Worm (Caenorhabditis elegans) whole organism, late embryonic: ENCODE measurements around the gene sgn-1.

Experiments
- F13H6.1 ChIP-seq: sonication (generic microtip); optimal IDR thresholded peaks from 2 replicates; lab custom pipeline; 2016; ENCODE audit warnings: missing genetic modification characterization, missing compliant biosample characterization
- ama-1 ChIP-seq: fragments of 150-350 bp; optimal IDR thresholded peaks from 2 replicates; lab custom pipeline; 2014
- ceh-19 ChIP-seq: fragments of 200-800 bp; sonication (Bioruptor generic); optimal IDR thresholded peaks from 2 replicates; lab custom pipeline; 2018; ENCODE audit warnings: mild to moderate bottlenecking, missing genetic modification characterization, missing compliant biosample characterization
- ceh-24 ChIP-seq: sonication (generic microtip); optimal IDR thresholded peaks from 2 replicates; lab custom pipeline; 2016; ENCODE audit warnings: mild to moderate bottlenecking, missing genetic modification characterization, missing compliant biosample characterization
- dve-1 ChIP-seq: sonication (generic microtip); optimal IDR thresholded peaks from 2 replicates; lab custom pipeline; 2017; ENCODE audit warnings: antibody characterized with exemption, mild to moderate bottlenecking, missing genetic modification characterization, missing compliant biosample characterization
- ets-4 ChIP-seq: sonication (generic microtip); optimal IDR thresholded peaks from 2 replicates; lab custom pipeline; 2016; ENCODE audit warnings: missing genetic modification characterization, missing compliant biosample characterization
- eyg-1 ChIP-seq: sonication (generic microtip); optimal IDR thresholded peaks from 2 replicates; lab custom pipeline; 2016; ENCODE audit warnings: missing genotype, missing genetic modification characterization, missing compliant biosample characterization
- npax-4 ChIP-seq: sonication (generic microtip); optimal IDR thresholded peaks from 2 replicates; lab custom pipeline; 2016; ENCODE audit warnings: missing genetic modification characterization, missing compliant biosample characterization
- pag-3 ChIP-seq: sonication (generic microtip); optimal IDR thresholded peaks from 2 replicates; lab custom pipeline; 2016; ENCODE audit warnings: missing compliant biosample characterization, missing genetic modification characterization, borderline replicate concordance
- pqm-1 ChIP-seq: sonication (generic microtip); optimal IDR thresholded peaks from 2 replicates; lab custom pipeline; 2016; ENCODE audit warnings: missing genetic modification characterization, missing compliant biosample characterization
- rnt-1 ChIP-seq: sonication (generic microtip); optimal IDR thresholded peaks from 2 replicates; lab custom pipeline; 2016; ENCODE audit warnings: missing genetic modification characterization, missing compliant biosample characterization
- tbx-2 ChIP-seq: sonication (generic microtip); optimal IDR thresholded peaks from 2 replicates; lab custom pipeline; 2016; ENCODE audit warnings: missing genetic modification characterization, missing compliant biosample characterization
- tbx-7 ChIP-seq: sonication (generic microtip); optimal IDR thresholded peaks from 2 replicates; lab custom pipeline; 2016; ENCODE audit warnings: missing genotype, missing genetic modification characterization, missing compliant biosample characterization

- no peak for TF ChIP-seq rnt-1 (tag; lab: Kevin White, UChicago)
- no peak for TF ChIP-seq pqm-1
- no peak for TF ChIP-seq pag-3 (tag; lab: Kevin White, UChicago)
- no peak for TF ChIP-seq ceh-24 (tag; lab: Kevin White, UChicago)
- no peak for TF ChIP-seq ama-1 (lab: Kevin White, UChicago)
- no peak for TF ChIP-seq ets-4 (tag; lab: Kevin White, UChicago)
- TF ChIP-seq dve-1 (tag; lab: Kevin White, UChicago): no peak
- TF ChIP-seq tbx-2 (tag; lab: Kevin White, UChicago): no peak
- TF ChIP-seq npax-4: no peak
- TF ChIP-seq ceh-19 (GFP tag; lab: Kevin White, UChicago): no peak
- no peak for TF ChIP-seq F13H6.1 (tag; lab: Kevin White, UChicago)
- TF ChIP-seq eyg-1: no peak
- no peak for TF ChIP-seq tbx-7 (tag; lab: Kevin White, UChicago)
Measured at ce11 chrII:8746298-8746775, 37.1 kb downstream of the sgn-1 start.
